Fruit fly (Drosophila melanogaster) whole organism, embryonic: ENCODE results near the gene CG6574.

Experiments
- Asciz ChIP-seq: fragments of 200-800 bp; sonication (Bioruptor generic); optimal IDR thresholded peaks from 2 replicates; lab custom pipeline; 2017; ENCODE audit warnings: missing biosample characterization, mild to moderate bottlenecking, missing genetic modification characterization, missing genetic modification reagents
- Atf3 ChIP-seq: fragments of 200-800 bp; sonication (Bioruptor generic); optimal IDR thresholded peaks from 3 replicates; lab custom pipeline; 2016; ENCODE audit warnings: missing biosample characterization, missing genetic modification characterization
- Awh ChIP-seq: fragments of 200-800 bp; sonication (Bioruptor generic); IDR thresholded peaks from 2 replicates; pipeline ENCODE4, ENCODE4 v1.3.6; 2022; ENCODE audit warnings: missing biosample characterization, missing genetic modification characterization
- Bdp1 ChIP-seq: fragments of 200-800 bp; sonication (Bioruptor generic); optimal IDR thresholded peaks from 3 replicates; lab custom pipeline; 2016; ENCODE audit warnings: missing biosample characterization, missing genetic modification characterization
- CG10366 ChIP-seq: fragments of 200-800 bp; sonication (Bioruptor generic); IDR thresholded peaks from 2 replicates; pipeline ENCODE4 v1.3.6; 2022; ENCODE audit warnings: missing biosample characterization, missing genetic modification characterization
- CG11093 ChIP-seq: fragments of 200-800 bp; sonication (Bioruptor generic); IDR thresholded peaks from 3 replicates; pipeline ENCODE4 v1.3.6; 2022; ENCODE audit warnings: missing biosample characterization, missing genetic modification characterization
- CG12299 ChIP-seq: fragments of 200-800 bp; sonication (Bioruptor generic); optimal IDR thresholded peaks from 2 replicates; lab custom pipeline; 2018; ENCODE audit warnings: missing biosample characterization, mild to moderate bottlenecking, missing genetic modification characterization
- CG15514 ChIP-seq: fragments of 200-800 bp; sonication (Bioruptor generic); optimal IDR thresholded peaks from 3 replicates; lab custom pipeline; 2017; ENCODE audit warnings: missing biosample characterization, missing genetic modification characterization, mild to moderate bottlenecking, moderate library complexity, missing genetic modification reagents
- CG16813 ChIP-seq: fragments of 200-800 bp; sonication (Bioruptor generic); IDR thresholded peaks from 3 replicates; pipeline ENCODE4 v1.3.6; 2022; ENCODE audit warnings: missing biosample characterization, missing genetic modification characterization; ENCODE audit not compliant: partially characterized antibody
- CG17361 ChIP-seq: fragments of 200-800 bp; sonication (Bioruptor generic); IDR thresholded peaks from 3 replicates; pipeline ENCODE4 v1.3.6; 2022; ENCODE audit warnings: missing biosample characterization, missing genetic modification characterization
- CG1792 ChIP-seq: fragments of 200-800 bp; sonication (Bioruptor generic); optimal IDR thresholded peaks from 2 replicates; lab custom pipeline; 2016; ENCODE audit warnings: missing biosample characterization, missing genetic modification characterization
- CG18011 ChIP-seq: fragments of 200-800 bp; sonication (Bioruptor generic); optimal IDR thresholded peaks from 2 replicates; lab custom pipeline; 2017; ENCODE audit warnings: missing biosample characterization, missing genetic modification characterization, mild to moderate bottlenecking, moderate library complexity, missing genotype
- CG42726 ChIP-seq: fragments of 200-800 bp; sonication (Bioruptor generic); IDR thresholded peaks from 2 replicates; pipeline ENCODE4 v1.3.6; 2022; ENCODE audit warnings: missing biosample characterization, missing genetic modification characterization; ENCODE audit not compliant: partially characterized antibody
- CG6254 ChIP-seq: fragments of 200-800 bp; sonication (Bioruptor generic); optimal IDR thresholded peaks from 3 replicates; lab custom pipeline; 2017; ENCODE audit warnings: mild to moderate bottlenecking, missing biosample characterization, missing genetic modification reagents, missing genetic modification characterization
- CG6791 ChIP-seq: fragments of 200-800 bp; sonication (Bioruptor generic); IDR thresholded peaks from 3 replicates; pipeline ENCODE4 v1.3.6; 2022; ENCODE audit warnings: missing biosample characterization, missing genetic modification characterization; ENCODE audit not compliant: partially characterized antibody
- CG7372 ChIP-seq: fragments of 200-800 bp; sonication (Bioruptor generic); IDR thresholded peaks from 2 replicates; pipeline ENCODE4 v1.3.6; 2022; ENCODE audit warnings: missing biosample characterization, missing genetic modification characterization
- CG8290 ChIP-seq, 3 experiments: fragments of 200-800 bp; sonication (Bioruptor generic); optimal IDR thresholded peaks; 2 replicates each; lab custom pipeline; 2016 to 2019; ENCODE audit warnings: missing biosample characterization in 3 of 3, missing genetic modification characterization in 3 of 3, mild to moderate bottlenecking in 2 of 3, moderate library complexity in 1 of 3
- CG9876 ChIP-seq: fragments of 200-800 bp; sonication (Bioruptor generic); optimal IDR thresholded peaks from 2 replicates; lab custom pipeline; 2016; ENCODE audit warnings: missing biosample characterization, missing genetic modification characterization
- Dbx ChIP-seq: fragments of 200-800 bp; sonication (Bioruptor generic); IDR thresholded peaks from 3 replicates; pipeline ENCODE4 v1.3.6; 2022; ENCODE audit warnings: missing biosample characterization, missing genetic modification characterization
- Deaf1 ChIP-seq: fragments of 200-800 bp; optimal IDR thresholded peaks from 3 replicates; lab custom pipeline; 2019; ENCODE audit warnings: missing biosample characterization, mild to moderate bottlenecking, missing genetic modification characterization, moderate library complexity
- Dll ChIP-seq: fragments of 200-800 bp; sonication (Bioruptor generic); IDR thresholded peaks from 4 replicates; pipeline ENCODE4 v1.3.6; 2022; ENCODE audit warnings: missing biosample characterization, missing genetic modification characterization; ENCODE audit not compliant: partially characterized antibody
- HLH54F ChIP-seq: fragments of 200-800 bp; sonication (Bioruptor generic); optimal IDR thresholded peaks from 3 replicates; lab custom pipeline; 2016; ENCODE audit warnings: missing biosample characterization, missing genetic modification characterization
- Hmr ChIP-seq: fragments of 200-800 bp; sonication (Bioruptor generic); optimal IDR thresholded peaks from 3 replicates; lab custom pipeline; 2017; ENCODE audit warnings: mild to moderate bottlenecking, missing biosample characterization, missing genetic modification reagents, missing genetic modification characterization
- Hmx ChIP-seq: fragments of 200-800 bp; sonication (Bioruptor generic); optimal IDR thresholded peaks from 2 replicates; lab custom pipeline; 2016; ENCODE audit warnings: missing biosample characterization, missing genetic modification characterization
- Lim3 ChIP-seq: fragments of 200-800 bp; sonication (Bioruptor generic); IDR thresholded peaks from 2 replicates; pipeline ENCODE4 v1.3.6; 2022; ENCODE audit warnings: missing biosample characterization, missing genetic modification characterization
- MTF-1 ChIP-seq: fragments of 200-800 bp; sonication (Bioruptor generic); optimal IDR thresholded peaks from 2 replicates; lab custom pipeline; 2018; ENCODE audit warnings: missing biosample characterization, mild to moderate bottlenecking, missing genetic modification characterization, borderline replicate concordance
- Poxn ChIP-seq: fragments of 200-800 bp; sonication (Bioruptor generic); IDR thresholded peaks from 2 replicates; pipeline ENCODE4 v1.3.6; 2022; ENCODE audit warnings: missing biosample characterization, missing genetic modification characterization
- Six4 ChIP-seq: fragments of 200-800 bp; sonication (Bioruptor generic); optimal IDR thresholded peaks from 2 replicates; lab custom pipeline; 2016; ENCODE audit warnings: missing biosample characterization, missing genetic modification characterization
- Stat92E ChIP-seq, 3 experiments: fragments of >200 bp in 2 of 3; fragments of 200-800 bp in 1 of 3; sonication (Bioruptor generic) in 1 of 3; optimal IDR thresholded peaks; 2 replicates each; lab custom pipeline; 2017 to 2019; ENCODE audit warnings: missing biosample characterization in 3 of 3, missing genetic modification characterization in 3 of 3, mild to moderate bottlenecking in 1 of 3, moderate library complexity in 1 of 3
- bbx ChIP-seq: fragments of 200-800 bp; sonication (Bioruptor generic); IDR thresholded peaks from 2 replicates; pipeline ENCODE4 v1.3.6; 2022; ENCODE audit warnings: missing biosample characterization, missing genetic modification characterization; ENCODE audit not compliant: partially characterized antibody
- cato ChIP-seq: fragments of 200-800 bp; sonication (Bioruptor generic); optimal IDR thresholded peaks from 2 replicates; lab custom pipeline; 2016; ENCODE audit warnings: missing biosample characterization, missing genetic modification characterization, borderline replicate concordance
- cg ChIP-seq: fragments of 200-800 bp; sonication (Bioruptor generic); optimal IDR thresholded peaks from 3 replicates; lab custom pipeline; 2019; ENCODE audit warnings: missing biosample characterization, mild to moderate bottlenecking, missing genetic modification characterization, moderate library complexity
- croc ChIP-seq: fragments of 200-800 bp; sonication (Bioruptor generic); conservative IDR thresholded peaks from 3 replicates; pipeline ENCODE4 v1.3.6; 2022; ENCODE audit warnings: missing biosample characterization, missing genetic modification characterization
- danr ChIP-seq: fragments of 200-800 bp; sonication (Bioruptor generic); IDR thresholded peaks from 2 replicates; pipeline ENCODE4 v1.3.6; 2022; ENCODE audit warnings: missing biosample characterization, missing genetic modification characterization
- fd96Cb ChIP-seq: fragments of 200-800 bp; sonication (Bioruptor generic); optimal IDR thresholded peaks from 2 replicates; lab custom pipeline; 2018; ENCODE audit warnings: missing biosample characterization, mild to moderate bottlenecking, missing genetic modification characterization, moderate library complexity
- gcm2 ChIP-seq: fragments of 200-800 bp; sonication (Bioruptor generic); optimal IDR thresholded peaks from 2 replicates; lab custom pipeline; 2016; ENCODE audit warnings: missing biosample characterization, missing genetic modification characterization
- gem ChIP-seq: fragments of 200-800 bp; sonication (Bioruptor generic); optimal IDR thresholded peaks from 2 replicates; lab custom pipeline; 2019; ENCODE audit warnings: missing biosample characterization, mild to moderate bottlenecking, missing genetic modification characterization, moderate library complexity
- gfzf ChIP-seq: fragments of 200-800 bp; sonication (Bioruptor generic); optimal IDR thresholded peaks from 2 replicates; lab custom pipeline; 2016; ENCODE audit warnings: missing biosample characterization, mild to moderate bottlenecking, missing genetic modification characterization, moderate library complexity
- grau ChIP-seq: fragments of 200-800 bp; optimal IDR thresholded peaks from 3 replicates; lab custom pipeline; 2019; ENCODE audit warnings: missing biosample characterization, mild to moderate bottlenecking, missing genetic modification characterization, moderate library complexity
- maf-S ChIP-seq: fragments of 200-800 bp; sonication (Bioruptor generic); optimal IDR thresholded peaks from 2 replicates; lab custom pipeline; 2016; ENCODE audit warnings: missing biosample characterization, missing genetic modification characterization
- mld ChIP-seq: fragments of 200-800 bp; sonication (Bioruptor generic); IDR thresholded peaks from 3 replicates; pipeline ENCODE4 v1.3.6; 2022; ENCODE audit warnings: missing biosample characterization, missing genetic modification characterization; ENCODE audit not compliant: partially characterized antibody
- otp ChIP-seq: fragments of 200-800 bp; sonication (Bioruptor generic); IDR thresholded peaks from 3 replicates; pipeline ENCODE4, ENCODE4 v1.3.6; 2022; ENCODE audit warnings: missing biosample characterization, missing genetic modification characterization
- ro ChIP-seq: fragments of 200-800 bp; sonication (Bioruptor generic); IDR thresholded peaks from 2 replicates; pipeline ENCODE4 v1.3.6; 2022; ENCODE audit warnings: missing biosample characterization, missing genetic modification characterization
- sd ChIP-seq: fragments of 200-800 bp; sonication (Bioruptor generic); optimal IDR thresholded peaks from 3 replicates; lab custom pipeline; 2018; ENCODE audit warnings: missing biosample characterization, mild to moderate bottlenecking, missing genetic modification characterization, moderate library complexity
- sr ChIP-seq: fragments of 200-800 bp; sonication (Bioruptor generic); IDR thresholded peaks from 3 replicates; pipeline ENCODE4 v1.3.6; 2022; ENCODE audit warnings: missing biosample characterization, missing genetic modification characterization
- tin ChIP-seq: fragments of 200-800 bp; sonication (Bioruptor generic); optimal IDR thresholded peaks from 3 replicates; lab custom pipeline; 2016; ENCODE audit warnings: missing biosample characterization, missing genetic modification characterization
- tio ChIP-seq: fragments of 200-800 bp; sonication (Bioruptor generic); optimal IDR thresholded peaks from 2 replicates; lab custom pipeline; 2017; ENCODE audit warnings: missing biosample characterization, missing genetic modification characterization, inconsistent platforms
- zen2 ChIP-seq: fragments of 200-800 bp; sonication (Bioruptor generic); IDR thresholded peaks from 3 replicates; pipeline ENCODE4 v1.3.6; 2022; ENCODE audit warnings: missing biosample characterization, missing genetic modification characterization; ENCODE audit not compliant: partially characterized antibody

Gene CG6574

dm6 chr3R:10881824-10882559 lies 19.2 kb upstream of the CG6574 start, which contains the start of gene Tpc1 (continued):
- no peak for TF ChIP-seq fd96Cb (tag; lab: Kevin White, UChicago)
- no peak for TF ChIP-seq CG1792 (GFP tag; lab: Kevin White, UChicago)
- no peak for TF ChIP-seq CG9876
- no peak for TF ChIP-seq CG18011 (GFP tag; lab: Kevin White, UChicago)
- TF ChIP-seq gcm2 (GFP tag; lab: Kevin White, UChicago) = no peak
- TF ChIP-seq Hmx (GFP tag; lab: Kevin White, UChicago) = peak; percentile 9
- TF ChIP-seq mld (GFP tag; lab: Robert Waterston, UW) = no peak; the same call in 2 of the 3 replicates
- peak; percentile 58 for TF ChIP-seq CG15514 (GFP tag; lab: Kevin White, UChicago)
- peak; percentile 57 for TF ChIP-seq gem
- no peak for TF ChIP-seq otp (GFP tag; lab: Robert Waterston, UW)
- TF ChIP-seq CG11093 (GFP tag; lab: Robert Waterston, UW) = no peak
- no peak for TF ChIP-seq MTF-1
- TF ChIP-seq CG6254 (GFP tag; lab: Kevin White, UChicago) = no peak
- peak; percentile 13 for TF ChIP-seq Atf3 (GFP tag; lab: Kevin White, UChicago)
- no peak for TF ChIP-seq Asciz
- no peak for TF ChIP-seq CG12299
- no peak for TF ChIP-seq cg (GFP tag; lab: Kevin White, UChicago)
- TF ChIP-seq Poxn = no peak
- no peak for TF ChIP-seq CG42726 (GFP tag; lab: Robert Waterston, UW)
- 0 out of 3 replicates have a peak, but pooled peaks have one; percentile 47 for TF ChIP-seq Dbx
- TF ChIP-seq tio = no peak
- peak; percentile 5 for TF ChIP-seq tin (GFP tag; lab: Kevin White, UChicago)
- no peak for TF ChIP-seq Six4 (GFP tag; lab: Kevin White, UChicago)
- TF ChIP-seq gfzf (GFP tag; lab: Kevin White, UChicago) = peak; percentile 35
- TF ChIP-seq CG8290 (GFP tag; optimal IDR thresholded peaks at IDR 0.05; lab: Kevin White, UChicago) = peak; percentile 30
- no peak for TF ChIP-seq CG8290 (tag; optimal IDR thresholded peaks at IDR 0.05; lab: Kevin White, UChicago)
- TF ChIP-seq bbx (GFP tag; lab: Robert Waterston, UW) = peak; percentile 55
- peak; percentile 29 for TF ChIP-seq sd (tag; lab: Kevin White, UChicago)
- TF ChIP-seq danr (GFP tag; lab: Robert Waterston, UW) = no peak
- TF ChIP-seq Lim3 (GFP tag; lab: Robert Waterston, UW) = no peak
- TF ChIP-seq zen2 = peak; percentile 50; the same call in 1 of the 3 replicates
- no peak for TF ChIP-seq Deaf1 (tag; lab: Kevin White, UChicago)
- TF ChIP-seq sr (GFP tag; lab: Robert Waterston, UW) = peak; percentile 22; the same call in 1 of the 3 replicates
- peak; percentile 70 for TF ChIP-seq CG6791 (GFP tag; lab: Robert Waterston, UW)
- no peak for TF ChIP-seq Awh (GFP tag; lab: Robert Waterston, UW)
- no peak for TF ChIP-seq croc
- TF ChIP-seq CG10366 (GFP tag; lab: Robert Waterston, UW) = no peak
- TF ChIP-seq cato (GFP tag; lab: Kevin White, UChicago) = no peak
- peak; percentile 17 for TF ChIP-seq Hmr (GFP tag; lab: Kevin White, UChicago)
- TF ChIP-seq CG7372 (GFP tag; lab: Robert Waterston, UW) = no peak
- peak; percentile 62 for TF ChIP-seq HLH54F
- TF ChIP-seq CG17361 = peak; percentile 44; the same call in 2 of the 3 replicates
- TF ChIP-seq grau (tag; lab: Kevin White, UChicago) = peak; percentile 46
- no peak for TF ChIP-seq ro (GFP tag; lab: Robert Waterston, UW)
- TF ChIP-seq Dll (GFP tag; lab: Robert Waterston, UW) = peak; percentile 98
- peak in 1 of 3 experiments; percentile 54 for TF ChIP-seq Stat92E (GFP tag; optimal IDR thresholded peaks at IDR 0.05; lab: Kevin White, UChicago)
- peak; percentile 41 for TF ChIP-seq maf-S (GFP tag; lab: Kevin White, UChicago)
- peak; percentile 37 for TF ChIP-seq Bdp1 (GFP tag; lab: Kevin White, UChicago)
- TF ChIP-seq CG16813 (GFP tag; lab: Robert Waterston, UW) = peak; percentile 89
